Fruit fly (Drosophila melanogaster): ENCODE results near the gene Tlk.

DNA sequence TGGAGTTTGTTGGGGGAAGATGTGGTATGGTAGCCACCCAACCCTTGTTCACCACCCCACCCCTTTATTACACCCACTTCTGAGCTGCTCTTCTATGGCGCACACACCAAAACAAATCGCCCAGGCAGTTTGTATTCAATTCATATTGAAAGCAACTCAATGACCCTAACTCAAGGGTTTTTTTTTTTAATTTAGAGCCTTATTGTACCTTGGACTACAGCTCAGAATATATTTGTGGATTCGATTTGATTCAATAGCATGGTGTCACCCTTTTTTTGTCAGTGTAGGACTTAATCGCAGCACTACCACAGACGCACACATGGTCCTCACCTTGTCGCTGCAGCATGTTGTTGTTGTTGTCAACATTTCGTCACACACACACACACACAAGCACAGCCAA, 2.4 kb downstream of the Tlk start:
- peak; percentile 63 for TF ChIP-seq CG15710 (tag; optimal IDR thresholded peaks at IDR 0.05)
- no peak for TF ChIP-seq EcR (GFP tag; optimal IDR thresholded peaks at IDR 0.05)
- TF ChIP-seq CG12605 (GFP tag; IDR thresholded peaks at IDR 0.05): peak; percentile 53
- TF ChIP-seq CG34367 (tag; optimal IDR thresholded peaks at IDR 0.05): peak; percentile 60
- TF ChIP-seq Ets98B (GFP tag; IDR thresholded peaks at IDR 0.05): peak; percentile 72
- no peak for TF ChIP-seq CG10348 (GFP tag; IDR thresholded peaks at IDR 0.05)
- TF ChIP-seq CG8301 (tag; optimal IDR thresholded peaks at IDR 0.05): peak; percentile 73
- TF ChIP-seq CG8159 (tag; optimal IDR thresholded peaks at IDR 0.05): peak; percentile 70
- TF ChIP-seq Pif1B (GFP tag; optimal IDR thresholded peaks at IDR 0.05): peak; percentile 43
- TF ChIP-seq CG14655 (GFP tag; optimal IDR thresholded peaks at IDR 0.05): peak; percentile 83

All from whole organism, pupa.